Worm (Caenorhabditis elegans) whole organism, young adult: Measurements from ENCODE around the gene W06G6.17.

Source experiments
- B0336.3 ChIP-seq: fragments of 200-800 bp; sonication (Bioruptor generic); IDR thresholded peaks from 2 replicates; pipeline ENCODE4 v1.3.6; 2022; ENCODE audit warnings: missing genetic modification characterization, missing compliant biosample characterization
- C17E4.6 ChIP-seq: fragments of 200-800 bp; sonication (Bioruptor generic); IDR thresholded peaks from 2 replicates; pipeline ENCODE4 v1.3.6; 2022; ENCODE audit warnings: missing genetic modification reagents, missing genetic modification characterization, missing compliant biosample characterization
- D2030.7 ChIP-seq: fragments of 200-800 bp; sonication (Bioruptor generic); IDR thresholded peaks from 2 replicates; pipeline ENCODE4 v1.3.6; 2022; ENCODE audit warnings: missing genetic modification reagents, missing genetic modification characterization, missing compliant biosample characterization
- F22D6.2 ChIP-seq: sonication (generic microtip); optimal IDR thresholded peaks from 2 replicates; lab custom pipeline; 2016; ENCODE audit warnings: mild to moderate bottlenecking, missing genetic modification characterization, missing compliant biosample characterization
- Y53G8AR.9 ChIP-seq: fragments of 200-800 bp; sonication (Bioruptor generic); conservative IDR thresholded peaks from 2 replicates; pipeline ENCODE4 v1.3.6; 2022; ENCODE audit warnings: missing genetic modification reagents, missing genetic modification characterization, missing compliant biosample characterization
- Y79H2A.3 ChIP-seq: fragments of 200-800 bp; sonication (Bioruptor generic); conservative IDR thresholded peaks from 2 replicates; pipeline ENCODE4 v1.3.6; 2022; ENCODE audit warnings: missing genetic modification reagents, missing genetic modification characterization, missing compliant biosample characterization
- aptf-2 ChIP-seq: fragments of 200-800 bp; sonication (Bioruptor generic); conservative IDR thresholded peaks from 2 replicates; pipeline ENCODE4 v1.3.6; 2022; ENCODE audit warnings: missing genetic modification reagents, missing genetic modification characterization, missing compliant biosample characterization
- athp-1 ChIP-seq: sonication (generic microtip); optimal IDR thresholded peaks from 2 replicates; lab custom pipeline; 2017; ENCODE audit warnings: mild to moderate bottlenecking, missing genetic modification characterization, missing compliant biosample characterization
- bed-1 ChIP-seq: fragments of 200-800 bp; sonication (Bioruptor generic); IDR thresholded peaks from 2 replicates; pipeline ENCODE4 v1.3.6; 2022; ENCODE audit warnings: missing genetic modification reagents, missing genetic modification characterization, missing compliant biosample characterization
- ccch-3 ChIP-seq: fragments of 200-800 bp; sonication (Bioruptor generic); optimal IDR thresholded peaks from 2 replicates; lab custom pipeline; 2018; ENCODE audit warnings: mild to moderate bottlenecking, missing genetic modification characterization, missing compliant biosample characterization
- cebp-1 ChIP-seq, 2 experiments: fragments of 200-800 bp in 1 of 2; sonication (Bioruptor generic) in 1 of 2; sonication (generic microtip) in 1 of 2; IDR thresholded peaks in 1 of 2; optimal IDR thresholded peaks in 1 of 2; 2 replicates each; pipeline versions ENCODE4 v1.3.6 to Lab custom; 2017 to 2022; ENCODE audit warnings: missing compliant biosample characterization in 2 of 2, missing genetic modification characterization in 2 of 2, mild to moderate bottlenecking in 1 of 2, missing genetic modification reagents in 1 of 2, moderate library complexity in 1 of 2
- die-1 ChIP-seq: sonication (generic microtip); optimal IDR thresholded peaks from 2 replicates; lab custom pipeline; 2016; ENCODE audit warnings: missing genotype, mild to moderate bottlenecking, missing genetic modification characterization, missing compliant biosample characterization
- efl-1 ChIP-seq: fragments of 150-350 bp; optimal IDR thresholded peaks from 2 replicates; lab custom pipeline; 2014; ENCODE audit warnings: missing biosample characterization, missing genetic modification reagents, missing genetic modification characterization
- egl-44 ChIP-seq: fragments of 200-800 bp; sonication (Bioruptor generic); IDR thresholded peaks from 2 replicates; pipeline ENCODE4 v1.3.6; 2022; ENCODE audit warnings: missing genetic modification reagents, missing genetic modification characterization, missing compliant biosample characterization
- egrh-3 ChIP-seq: fragments of 200-800 bp; sonication (Bioruptor generic); IDR thresholded peaks from 2 replicates; pipeline ENCODE4 v1.3.6; 2022; ENCODE audit warnings: missing genetic modification reagents, missing genetic modification characterization, missing compliant biosample characterization
- ekl-4 ChIP-seq: fragments of 200-800 bp; sonication (Bioruptor generic); IDR thresholded peaks from 2 replicates; pipeline ENCODE4 v1.3.6; 2022; ENCODE audit warnings: missing genetic modification reagents, missing genetic modification characterization, missing compliant biosample characterization
- ets-4 ChIP-seq: fragments of 200-800 bp; sonication (Bioruptor generic); optimal IDR thresholded peaks from 2 replicates; lab custom pipeline; 2018; ENCODE audit warnings: mild to moderate bottlenecking, missing genetic modification characterization, missing compliant biosample characterization
- him-1 ChIP-seq: sonication (generic microtip); optimal IDR thresholded peaks from 2 replicates; lab custom pipeline; 2016; ENCODE audit warnings: missing genotype, missing genetic modification reagents, missing genetic modification characterization, missing compliant biosample characterization
- hlh-12 ChIP-seq: sonication (generic microtip); optimal IDR thresholded peaks from 2 replicates; lab custom pipeline; 2016; ENCODE audit warnings: missing genetic modification characterization, missing compliant biosample characterization
- hlh-26 ChIP-seq: fragments of 200-800 bp; sonication (Bioruptor generic); conservative IDR thresholded peaks from 2 replicates; pipeline ENCODE4 v1.3.6; 2022; ENCODE audit warnings: missing genetic modification reagents, missing genetic modification characterization, missing compliant biosample characterization
- lsy-27 ChIP-seq: sonication (generic microtip); optimal IDR thresholded peaks from 2 replicates; lab custom pipeline; 2017; ENCODE audit warnings: missing genetic modification characterization, mild to moderate bottlenecking, missing compliant biosample characterization, antibody characterized with exemption, missing genotype, borderline replicate concordance; ENCODE audit not compliant: insufficient read depth
- madf-10 ChIP-seq: sonication (generic microtip); optimal IDR thresholded peaks from 2 replicates; lab custom pipeline; 2016; ENCODE audit warnings: mild to moderate bottlenecking, missing genetic modification characterization, missing compliant biosample characterization
- mes-4 ChIP-seq: sonication (generic microtip); optimal IDR thresholded peaks from 2 replicates; lab custom pipeline; 2016; ENCODE audit warnings: missing genotype, missing genetic modification characterization, missing compliant biosample characterization
- mxl-1 ChIP-seq: sonication (generic microtip); optimal IDR thresholded peaks from 2 replicates; lab custom pipeline; 2016; ENCODE audit warnings: missing genetic modification characterization, missing compliant biosample characterization
- nfya-1 ChIP-seq: sonication (generic microtip); optimal IDR thresholded peaks from 2 replicates; lab custom pipeline; 2017; ENCODE audit warnings: antibody characterized with exemption, missing compliant biosample characterization, missing genetic modification characterization, borderline replicate concordance; ENCODE audit not compliant: insufficient read depth
- pha-4 ChIP-seq: fragments of 150-350 bp; sonication (generic microtip); optimal IDR thresholded peaks from 2 replicates; lab custom pipeline; 2014; ENCODE audit warnings: missing biosample characterization, missing genetic modification reagents, missing genetic modification characterization
- rec-8 ChIP-seq, 2 experiments: sonication (generic microtip); optimal IDR thresholded peaks; 2 replicates each; lab custom pipeline; 2016; ENCODE audit warnings: mild to moderate bottlenecking in 2 of 2, missing genetic modification characterization in 2 of 2, missing genetic modification reagents in 2 of 2, missing genotype in 2 of 2, missing biosample characterization in 1 of 2, missing compliant biosample characterization in 1 of 2, moderate library complexity in 1 of 2
- rpc-1 ChIP-seq, 2 experiments: fragments of 150-350 bp in 1 of 2; sonication (generic microtip) in 1 of 2; optimal IDR thresholded peaks; 2 replicates each; lab custom pipeline; 2014 to 2018; ENCODE audit warnings: missing biosample characterization in 1 of 2, missing genetic modification characterization in 1 of 2, missing genetic modification reagents in 1 of 2, missing genotype in 1 of 2
- sea-2 ChIP-seq: fragments of 200-800 bp; sonication (Bioruptor generic); IDR thresholded peaks from 2 replicates; pipeline ENCODE4 v1.3.6; 2022; ENCODE audit warnings: missing genetic modification characterization, missing compliant biosample characterization
- snpc-1.3 ChIP-seq: sonication (generic microtip); optimal IDR thresholded peaks from 2 replicates; lab custom pipeline; 2017; ENCODE audit warnings: missing genetic modification characterization, mild to moderate bottlenecking, missing compliant biosample characterization, antibody characterized with exemption, moderate library complexity, missing genotype, missing genetic modification reagents; ENCODE audit not compliant: insufficient read depth
- snpc-3.4 ChIP-seq: sonication (generic microtip); optimal IDR thresholded peaks from 2 replicates; lab custom pipeline; 2017; ENCODE audit warnings: missing genetic modification characterization, mild to moderate bottlenecking, missing compliant biosample characterization, antibody characterized with exemption, moderate library complexity, missing genotype, missing genetic modification reagents
- tlf-1 ChIP-seq: fragments of 200-800 bp; sonication (Bioruptor generic); optimal IDR thresholded peaks from 2 replicates; lab custom pipeline; 2018; ENCODE audit warnings: mild to moderate bottlenecking, missing genetic modification characterization, missing compliant biosample characterization
- ztf-26 ChIP-seq: sonication (generic microtip); optimal IDR thresholded peaks from 2 replicates; lab custom pipeline; 2017; ENCODE audit warnings: missing genetic modification characterization, missing compliant biosample characterization
- ztf-3 ChIP-seq: fragments of 200-800 bp; sonication (Bioruptor generic); optimal IDR thresholded peaks from 2 replicates; lab custom pipeline; 2018; ENCODE audit warnings: mild to moderate bottlenecking, missing genetic modification characterization, missing compliant biosample characterization
- ztf-6 ChIP-seq: fragments of 200-800 bp; sonication (Bioruptor generic); IDR thresholded peaks from 2 replicates; pipeline ENCODE4 v1.3.6; 2022; ENCODE audit warnings: missing genetic modification reagents, missing genetic modification characterization, missing compliant biosample characterization

W06G6.17 gene

DNA sequence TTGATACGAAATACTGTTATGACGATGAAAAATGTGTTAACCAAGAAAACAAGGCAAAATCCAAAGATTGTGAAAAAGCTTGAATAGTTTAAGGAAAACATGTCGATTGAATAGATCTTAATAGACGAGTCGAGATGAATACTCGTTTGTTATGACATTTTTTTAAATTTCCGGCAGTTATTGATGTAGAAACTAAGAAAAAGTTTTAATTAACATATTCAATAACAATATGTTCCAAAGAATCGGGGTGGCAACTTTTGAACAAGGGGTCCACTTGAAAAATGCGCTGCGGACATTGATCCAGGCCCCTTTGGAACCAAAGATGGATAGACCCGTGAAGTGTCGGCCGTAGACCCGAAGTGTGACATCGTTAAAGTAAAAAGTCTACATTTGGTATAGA lies 26.1 kb upstream of the W06G6.17 start, which contains the start of gene str-61:
Gene str-61, minus strand, starts transcription at position 101 of the 400 bp plus-strand sequence.
- TF ChIP-seq die-1 (no peak), madf-10 (tag; lab: Kevin White, UChicago) (no peak), B0336.3 (no peak), ztf-3 (GFP tag; lab: Kevin White, UChicago) (no peak), Y79H2A.3 (GFP tag; lab: Robert Waterston, UW) (no peak), snpc-3.4 (tag; lab: Kevin White, UChicago) (no peak), mxl-1 (tag; lab: Kevin White, UChicago) (no peak), rec-8 (tag; optimal IDR thresholded peaks at IDR 0.05; lab: Kevin White, UChicago) (no peak), ets-4 (no peak), bed-1 (no peak), nfya-1 (tag; lab: Kevin White, UChicago) (no peak), pha-4 (tag; lab: Kevin White, UChicago) (no peak)

- TF ChIP-seq egl-44 (GFP tag; lab: Robert Waterston, UW) = no peak
- no peak for TF ChIP-seq rpc-1 (optimal IDR thresholded peaks at IDR 0.05; lab: Kevin White, UChicago)
- TF ChIP-seq rpc-1 (tag; optimal IDR thresholded peaks at IDR 0.05; lab: Kevin White, UChicago) = no peak
- no peak for TF ChIP-seq ztf-26 (tag; lab: Kevin White, UChicago)
- no peak for TF ChIP-seq hlh-12 (tag; lab: Kevin White, UChicago)
- TF ChIP-seq ztf-6 (GFP tag; lab: Robert Waterston, UW) = no peak
- TF ChIP-seq C17E4.6 (GFP tag; lab: Robert Waterston, UW) = no peak
- no peak for TF ChIP-seq Y53G8AR.9 (GFP tag; lab: Robert Waterston, UW)
- TF ChIP-seq egrh-3 (GFP tag; lab: Robert Waterston, UW) = no peak
- TF ChIP-seq ccch-3 = no peak
- no peak for TF ChIP-seq athp-1
- TF ChIP-seq snpc-1.3 = no peak
- TF ChIP-seq hlh-26 (GFP tag; lab: Robert Waterston, UW) = no peak
- TF ChIP-seq ekl-4 = no peak
- no peak for TF ChIP-seq lsy-27 (tag; lab: Kevin White, UChicago)
- no peak for TF ChIP-seq aptf-2
- no peak for TF ChIP-seq cebp-1 (GFP tag; IDR thresholded peaks at IDR 0.05; lab: Robert Waterston, UW)
- no peak for TF ChIP-seq cebp-1 (tag; optimal IDR thresholded peaks at IDR 0.05; lab: Kevin White, UChicago)
- TF ChIP-seq D2030.7 (GFP tag; lab: Robert Waterston, UW) = no peak
These were observed 23.4 kb upstream of the W06G6.17 start, which contains the start of gene F14F8.9 for ce11 chrV:16668473-16668872. Gene F14F8.9, minus strand, starts transcription at chrV:16668573.

DNA sequence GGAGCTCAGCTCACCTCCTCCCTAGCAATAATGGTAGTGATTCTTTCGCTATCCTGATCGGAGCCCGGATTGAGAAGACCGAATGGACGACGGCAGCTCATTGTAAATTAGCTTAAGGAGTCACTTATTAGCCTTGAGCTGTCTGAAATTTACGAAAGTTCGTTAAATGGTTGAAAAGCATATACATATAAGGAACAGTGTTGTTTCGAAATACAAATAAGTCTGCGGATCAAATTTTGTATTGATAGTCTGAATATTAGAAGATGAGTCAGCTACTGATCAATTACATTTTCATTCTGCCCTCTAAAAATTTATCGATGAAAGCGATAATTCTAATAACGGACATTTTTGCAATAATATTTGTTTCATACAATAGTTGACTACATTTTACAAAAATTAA lies 21.6 kb upstream of the W06G6.17 start, which contains the start of gene F14F8.14:
Gene F14F8.14, minus strand, starts transcription at position 101 of the 400 bp plus-strand sequence.
- no peak for TF ChIP-seq F22D6.2 (tag; lab: Kevin White, UChicago)
- TF ChIP-seq tlf-1 (GFP tag; lab: Kevin White, UChicago) = no peak
- TF ChIP-seq sea-2 (GFP tag; lab: Robert Waterston, UW) = no peak
- no peak for TF ChIP-seq him-1 (tag; lab: Kevin White, UChicago)
- TF ChIP-seq efl-1 (GFP tag; lab: Kevin White, UChicago) = no peak
- no peak for TF ChIP-seq mes-4 (tag; lab: Kevin White, UChicago)
